Fruit fly (Drosophila melanogaster): ENCODE results near the gene Mipp1.

Gene Mipp1

DNA sequence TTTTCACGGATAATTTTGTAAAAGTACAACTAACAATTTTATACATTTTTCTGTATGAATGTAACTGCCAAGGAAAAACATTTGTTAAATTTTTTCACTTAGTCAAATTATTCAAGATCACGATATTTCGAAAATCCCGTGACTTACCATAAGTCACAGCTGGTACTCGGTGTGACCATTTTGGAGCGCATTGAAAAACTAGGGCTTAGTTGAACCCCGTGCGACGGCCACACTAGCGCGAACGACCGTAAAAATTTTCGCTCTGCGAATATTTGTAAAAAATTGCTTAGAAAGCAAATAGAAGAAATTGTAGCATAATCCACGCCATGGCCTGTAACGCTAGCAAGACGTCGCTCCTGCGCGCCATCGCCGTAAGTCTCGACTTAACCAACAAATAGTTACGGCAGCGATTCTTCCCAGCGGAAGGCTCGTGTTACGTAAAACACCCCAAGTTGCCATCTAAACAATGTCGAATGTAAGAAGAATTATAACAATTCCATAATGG is 11.0 kb upstream of the Mipp1 start, which contains the start of gene UQCR-C2 (continued):
- TF ChIP-seq fd3F (GFP tag; optimal IDR thresholded peaks at IDR 0.05) (no peak), Hand (GFP tag; optimal IDR thresholded peaks at IDR 0.05) (peak; percentile 3), CG4730 (GFP tag; IDR thresholded peaks at IDR 0.05) (no peak), D19A (tag; optimal IDR thresholded peaks at IDR 0.05) (no peak), CG15479 (GFP tag; optimal IDR thresholded peaks at IDR 0.05) (no peak), CG2120 (GFP tag; optimal IDR thresholded peaks at IDR 0.05) (peak; percentile 28), CG13424 (tag; optimal IDR thresholded peaks at IDR 0.05) (peak; percentile 14), zen (tag; optimal IDR thresholded peaks at IDR 0.05) (peak; percentile 23), pnt (GFP tag; optimal IDR thresholded peaks at IDR 0.05) (no peak), sd (tag; optimal IDR thresholded peaks at IDR 0.05) (peak; percentile 63), gfzf (GFP tag; optimal IDR thresholded peaks at IDR 0.05) (peak; percentile 98), grau (tag; optimal IDR thresholded peaks at IDR 0.05) (peak; percentile 41), cg (GFP tag; optimal IDR thresholded peaks at IDR 0.05) (no peak), CG12391 (tag; optimal IDR thresholded peaks at IDR 0.05) (peak; percentile 35), CG3726 (GFP tag; IDR thresholded peaks at IDR 0.05) (no peak), chm (GFP tag; IDR thresholded peaks at IDR 0.05) (no peak), ttk (GFP tag; IDR thresholded peaks at IDR 0.05) (no peak), E2f1 (GFP tag; IDR thresholded peaks at IDR 0.05) (no peak), her (GFP tag; optimal IDR thresholded peaks at IDR 0.05) (peak; percentile 52), knrl (GFP tag; IDR thresholded peaks at IDR 0.05; ENCODE audit: partially characterized antibody) (peak; percentile 35; the same call in 1 of the 3 replicates), ase (GFP tag; IDR thresholded peaks at IDR 0.05) (no peak), HLH4C (GFP tag; IDR thresholded peaks at IDR 0.05; ENCODE audit: partially characterized antibody) (no peak), Vsx1 (GFP tag; optimal IDR thresholded peaks at IDR 0.05) (no peak), rib (GFP tag; IDR thresholded peaks at IDR 0.05) (no peak), sens (GFP tag) (peak; percentile 61), Abd-B (GFP tag; optimal IDR thresholded peaks at IDR 0.05) (peak; percentile 65), CG8924 (tag; optimal IDR thresholded peaks at IDR 0.05) (peak; percentile 36), CG11504 (tag; optimal IDR thresholded peaks at IDR 0.05) (no peak), usp (GFP tag; optimal IDR thresholded peaks at IDR 0.05) (no peak), CG15696 (tag; optimal IDR thresholded peaks at IDR 0.05) (no peak), lilli (GFP tag; optimal IDR thresholded peaks at IDR 0.05) (peak; percentile 19), CG4328 (GFP tag; optimal IDR thresholded peaks at IDR 0.05) (no peak), dimm (GFP tag; IDR thresholded peaks at IDR 0.05) (no peak), esg (GFP tag; conservative IDR thresholded peaks at IDR 0.05) (no peak), CG14014 (GFP tag; IDR thresholded peaks at IDR 0.05) (peak; percentile 19; the same call in 1 of the 2 replicates), dpn (GFP tag; optimal IDR thresholded peaks at IDR 0.05) (no peak), sens-2 (GFP tag; IDR thresholded peaks at IDR 0.05) (no peak), NC2α (GFP tag; optimal IDR thresholded peaks at IDR 0.05) (no peak), lab (GFP tag; optimal IDR thresholded peaks at IDR 0.05) (no peak), otp (GFP tag; IDR thresholded peaks at IDR 0.05) (no peak), fd96Cb (tag; optimal IDR thresholded peaks at IDR 0.05) (no peak), CG33213 (GFP tag; optimal IDR thresholded peaks at IDR 0.05) (peak; percentile 71), CG12219 (GFP tag; optimal IDR thresholded peaks at IDR 0.05) (no peak), Opbp (GFP tag; IDR thresholded peaks at IDR 0.05; ENCODE audit: partially characterized antibody) (peak; percentile 42; the same call in 1 of the 3 replicates), CTCF (GFP tag; optimal IDR thresholded peaks at IDR 0.05) (peak; percentile 25), CG33557 (GFP tag; optimal IDR thresholded peaks at IDR 0.05) (peak; percentile 29), MTF-1 (GFP tag; optimal IDR thresholded peaks at IDR 0.05; ENCODE audit: borderline replicate concordance) (no peak), Dek (tag; optimal IDR thresholded peaks at IDR 0.05) (peak; percentile 50), Hmx (GFP tag; optimal IDR thresholded peaks at IDR 0.05) (no peak), CG17186 (GFP tag; optimal IDR thresholded peaks at IDR 0.05) (peak; percentile 77), CG9609 (GFP tag; optimal IDR thresholded peaks at IDR 0.05) (no peak)
